Fruit fly (Drosophila melanogaster): Measurements from ENCODE around the gene Orct.

Orct gene

dm6 chr3R:24226744-24227143 is 49.3 kb upstream of the Orct start, which contains the start of the genes Spps and CG13609 (continued):
- no peak for TF ChIP-seq NK7.1 (GFP tag; optimal IDR thresholded peaks at IDR 0.05)
- no peak for TF ChIP-seq CG17359 (tag; optimal IDR thresholded peaks at IDR 0.05)
- no peak for TF ChIP-seq al (GFP tag; IDR thresholded peaks at IDR 0.05)
- TF ChIP-seq hkb (optimal IDR thresholded peaks at IDR 0.05), result no peak
- peak; percentile 19; the same call in 1 of the 2 replicates for TF ChIP-seq hkb (GFP tag; IDR thresholded peaks at IDR 0.05)
- no peak for TF ChIP-seq CG18011 (GFP tag; optimal IDR thresholded peaks at IDR 0.05)
- TF ChIP-seq CrebB (tag; optimal IDR thresholded peaks at IDR 0.05), result peak; percentile 40
- no peak for TF ChIP-seq twi (tag; optimal IDR thresholded peaks at IDR 0.05)
- no peak for TF ChIP-seq luna (GFP tag; optimal IDR thresholded peaks at IDR 0.05)
- TF ChIP-seq CG1233 (GFP tag; optimal IDR thresholded peaks at IDR 0.05), result no peak
- no peak for TF ChIP-seq sima (GFP tag; optimal IDR thresholded peaks at IDR 0.05)
- TF ChIP-seq tin (GFP tag; optimal IDR thresholded peaks at IDR 0.05), result no peak
- TF ChIP-seq gsb-n (tag; optimal IDR thresholded peaks at IDR 0.05), result no peak
- no peak for TF ChIP-seq HLH3B (GFP tag; IDR thresholded peaks at IDR 0.05)
- TF ChIP-seq NFAT (GFP tag; IDR thresholded peaks at IDR 0.05), result no peak
- TF ChIP-seq Camta (GFP tag; optimal IDR thresholded peaks at IDR 0.05), result no peak
- no peak for TF ChIP-seq Fer3 (tag; optimal IDR thresholded peaks at IDR 0.05)
- no peak for TF ChIP-seq pum (GFP tag; optimal IDR thresholded peaks at IDR 0.05)
- TF ChIP-seq MESR4 (GFP tag; optimal IDR thresholded peaks at IDR 0.05), result peak; percentile 87
- TF ChIP-seq CG3847 (GFP tag; IDR thresholded peaks at IDR 0.05), result peak; percentile 47
- TF ChIP-seq CkIIα-i1 (GFP tag; IDR thresholded peaks at IDR 0.05), result no peak
- no peak for TF ChIP-seq Asciz (GFP tag; optimal IDR thresholded peaks at IDR 0.05)
- TF ChIP-seq grau (tag; optimal IDR thresholded peaks at IDR 0.05), result peak; percentile 40
- no peak for TF ChIP-seq otp (GFP tag; IDR thresholded peaks at IDR 0.05)
- no peak for TF ChIP-seq CG32772 (GFP tag; IDR thresholded peaks at IDR 0.05)
- TF ChIP-seq knrl (GFP tag; IDR thresholded peaks at IDR 0.05; ENCODE audit: partially characterized antibody), result peak; percentile 85
- TF ChIP-seq nerfin-1 (tag; optimal IDR thresholded peaks at IDR 0.05), result peak; percentile 53
- TF ChIP-seq CG12236 (GFP tag; optimal IDR thresholded peaks at IDR 0.05), result no peak
- peak; percentile 96 for TF ChIP-seq CG13287 (GFP tag; IDR thresholded peaks at IDR 0.05; ENCODE audit: partially characterized antibody)
- no peak for TF ChIP-seq D (optimal IDR thresholded peaks at IDR 0.05)
- no peak for TF ChIP-seq D (GFP tag; optimal IDR thresholded peaks at IDR 0.05)
- no peak for TF ChIP-seq ab (GFP tag; optimal IDR thresholded peaks at IDR 0.05)
- no peak for TF ChIP-seq peb (GFP tag; IDR thresholded peaks at IDR 0.05)
- TF ChIP-seq Spps (tag; optimal IDR thresholded peaks at IDR 0.05), result peak; percentile 52
- TF ChIP-seq B-H2 (GFP tag; optimal IDR thresholded peaks at IDR 0.05), result peak; percentile 59
- TF ChIP-seq CG10431 (GFP tag; optimal IDR thresholded peaks at IDR 0.05), result peak; percentile 46
- no peak for TF ChIP-seq gcm (GFP tag; optimal IDR thresholded peaks at IDR 0.05)
- no peak for TF ChIP-seq Awh (GFP tag; IDR thresholded peaks at IDR 0.05)
- peak; percentile 100 for TF ChIP-seq HLH4C (GFP tag; IDR thresholded peaks at IDR 0.05; ENCODE audit: partially characterized antibody)
- TF ChIP-seq CG2116 (GFP tag; optimal IDR thresholded peaks at IDR 0.05), result peak; percentile 99
- TF ChIP-seq CG10209 (GFP tag; optimal IDR thresholded peaks at IDR 0.05), result no peak
- no peak for TF ChIP-seq croc (GFP tag; conservative IDR thresholded peaks at IDR 0.05)
- no peak for TF ChIP-seq Ssrp (tag; optimal IDR thresholded peaks at IDR 0.05)
- no peak for TF ChIP-seq CG15073 (GFP tag; optimal IDR thresholded peaks at IDR 0.05)
- no peak for TF ChIP-seq CG32767 (GFP tag; IDR thresholded peaks at IDR 0.05)
- no peak for TF ChIP-seq Tbp (GFP tag; optimal IDR thresholded peaks at IDR 0.05)
- peak; percentile 21 for TF ChIP-seq CG13775 (GFP tag; optimal IDR thresholded peaks at IDR 0.05)
- TF ChIP-seq Atf3 (GFP tag; optimal IDR thresholded peaks at IDR 0.05), result no peak
- TF ChIP-seq CTCF (GFP tag; optimal IDR thresholded peaks at IDR 0.05), result no peak
- TF ChIP-seq NC2β (GFP tag; optimal IDR thresholded peaks at IDR 0.05), result peak; percentile 36
- no peak for TF ChIP-seq tll (GFP tag; optimal IDR thresholded peaks at IDR 0.05)
- TF ChIP-seq Kr (GFP tag; optimal IDR thresholded peaks at IDR 0.05), result no peak
- TF ChIP-seq CG30020 (tag; optimal IDR thresholded peaks at IDR 0.05), result peak; percentile 48
